Worm (Caenorhabditis elegans): Measurements from ENCODE around the gene pat-2.

Gene pat-2

ce11 chrIII:8795595-8796141 lies 23.0 kb upstream of the pat-2 start (continued):
- TF ChIP-seq snpc-3.4 (tag; optimal IDR thresholded peaks at IDR 0.05) (peak; percentile 44), hlh-12 (tag; optimal IDR thresholded peaks at IDR 0.05) (no peak), nhr-90 (tag; optimal IDR thresholded peaks at IDR 0.05) (peak; percentile 60), athp-1 (tag; optimal IDR thresholded peaks at IDR 0.05) (peak; percentile 79), F33H1.4 (GFP tag; IDR thresholded peaks at IDR 0.05) (no peak), F49E8.2 (tag; optimal IDR thresholded peaks at IDR 0.05; ENCODE audit: insufficient read depth) (no peak), ZK185.1 (tag; optimal IDR thresholded peaks at IDR 0.05; ENCODE audit: poor library complexity, severe bottlenecking) (peak; percentile 91), mcd-1 (GFP tag; IDR thresholded peaks at IDR 0.05) (peak; percentile 81), dpff-1 (tag; optimal IDR thresholded peaks at IDR 0.05) (no peak), attf-6 (GFP tag; IDR thresholded peaks at IDR 0.05) (no peak), madf-10 (tag; optimal IDR thresholded peaks at IDR 0.05) (peak; percentile 67), lsy-27 (tag; optimal IDR thresholded peaks at IDR 0.05; ENCODE audit: borderline replicate concordance, insufficient read depth) (no peak), Y53F4B.3 (GFP tag; IDR thresholded peaks at IDR 0.05) (no peak), Y67H2A.10 (GFP tag; conservative IDR thresholded peaks at IDR 0.05) (peak; percentile 46; the same call in 1 of the 2 replicates), nhr-27 (tag; optimal IDR thresholded peaks at IDR 0.05) (no peak), die-1 (tag; optimal IDR thresholded peaks at IDR 0.05) (peak; percentile 82), rec-8 (tag; optimal IDR thresholded peaks at IDR 0.05) (peak in 1 of 2 experiments; percentile 5), cebp-1 (GFP tag; IDR thresholded peaks at IDR 0.05) (peak; percentile 25; the same call in 1 of the 2 replicates), cebp-1 (tag; optimal IDR thresholded peaks at IDR 0.05) (peak; percentile 88), mel-28 (tag; optimal IDR thresholded peaks at IDR 0.05; ENCODE audit: borderline replicate concordance) (no peak), him-1 (tag; optimal IDR thresholded peaks at IDR 0.05) (no peak), ztf-18 (tag; optimal IDR thresholded peaks at IDR 0.05) (peak; percentile 60), nhr-120 (GFP tag; IDR thresholded peaks at IDR 0.05) (no peak), rcor-1 (GFP tag; IDR thresholded peaks at IDR 0.05) (peak; percentile 66), bed-2 (GFP tag; IDR thresholded peaks at IDR 0.05) (peak; percentile 69; the same call in 1 of the 2 replicates), cebp-2 (GFP tag; IDR thresholded peaks at IDR 0.05) (no peak), let-607 (tag; optimal IDR thresholded peaks at IDR 0.05) (peak in 1 of 2 experiments; percentile 68), Y95B8A.8 (GFP tag; IDR thresholded peaks at IDR 0.05) (0 out of 2 replicates have a peak, but pooled peaks have one; percentile 34), somi-1 (GFP tag; optimal IDR thresholded peaks at IDR 0.05) (peak; percentile 96), B0261.1 (tag; optimal IDR thresholded peaks at IDR 0.05) (no peak), C17E4.6 (GFP tag; IDR thresholded peaks at IDR 0.05) (no peak), let-526 (GFP tag; IDR thresholded peaks at IDR 0.05) (peak; percentile 54; the same call in 1 of the 2 replicates), Y56A3A.18 (GFP tag; IDR thresholded peaks at IDR 0.05) (no peak), egl-44 (GFP tag; IDR thresholded peaks at IDR 0.05) (peak; percentile 74), ceh-58 (GFP tag; IDR thresholded peaks at IDR 0.05) (no peak), lin-54 (GFP tag; optimal IDR thresholded peaks at IDR 0.05) (peak; percentile 44), ztf-22 (GFP tag; optimal IDR thresholded peaks at IDR 0.05) (peak; percentile 43), madf-8 (GFP tag; conservative IDR thresholded peaks at IDR 0.05) (no peak), ets-4 (GFP tag; optimal IDR thresholded peaks at IDR 0.05) (peak; percentile 61), chd-7 (tag; optimal IDR thresholded peaks at IDR 0.05) (peak; percentile 96), K12H6.12 (tag; optimal IDR thresholded peaks at IDR 0.05) (peak; percentile 96), ceh-27 (GFP tag; optimal IDR thresholded peaks at IDR 0.05) (peak; percentile 93), hlh-26 (GFP tag; conservative IDR thresholded peaks at IDR 0.05) (no peak), ceh-100 (GFP tag; IDR thresholded peaks at IDR 0.05) (peak; percentile 23; the same call in 1 of the 2 replicates), tbx-9 (tag; optimal IDR thresholded peaks at IDR 0.05; ENCODE audit: borderline replicate concordance) (no peak)
